Fruit fly (Drosophila melanogaster) whole organism, pupa: Measurements from ENCODE around the gene CG15725.

ENCODE experiments used
- CG10348 ChIP-seq: fragments of 200-800 bp; sonication (Bioruptor generic); IDR thresholded peaks from 2 replicates; pipeline ENCODE4 v1.3.6; 2022; ENCODE audit warnings: missing biosample characterization, missing genetic modification characterization
- CG12605 ChIP-seq: fragments of 200-800 bp; sonication (Bioruptor generic); IDR thresholded peaks from 2 replicates; pipeline ENCODE4 v1.3.6; 2022; ENCODE audit warnings: missing biosample characterization, missing genetic modification characterization
- CG13204 ChIP-seq: fragments of 200-800 bp; sonication (Bioruptor generic); optimal IDR thresholded peaks from 2 replicates; lab custom pipeline; 2018; ENCODE audit warnings: missing biosample characterization, mild to moderate bottlenecking, missing genetic modification characterization, moderate library complexity
- CG14655 ChIP-seq: fragments of 200-800 bp; sonication (Bioruptor generic); optimal IDR thresholded peaks from 3 replicates; lab custom pipeline; 2017; ENCODE audit warnings: mild to moderate bottlenecking, missing biosample characterization, missing genetic modification reagents, missing genetic modification characterization
- CG15710 ChIP-seq: fragments of 200-800 bp; sonication (Bioruptor generic); optimal IDR thresholded peaks from 2 replicates; lab custom pipeline; 2018; ENCODE audit warnings: missing biosample characterization, mild to moderate bottlenecking, missing genetic modification characterization, moderate library complexity
- CG17806 ChIP-seq: fragments of 200-800 bp; sonication (Bioruptor generic); optimal IDR thresholded peaks from 2 replicates; lab custom pipeline; 2018; ENCODE audit warnings: missing biosample characterization, mild to moderate bottlenecking, missing genetic modification characterization, moderate library complexity
- CG32121 ChIP-seq: fragments of 200-800 bp; sonication (Bioruptor generic); IDR thresholded peaks from 2 replicates; pipeline ENCODE4 v1.3.6; 2022; ENCODE audit warnings: missing biosample characterization, missing genetic modification characterization
- CG34367 ChIP-seq: fragments of 200-800 bp; sonication (Bioruptor generic); optimal IDR thresholded peaks from 2 replicates; lab custom pipeline; 2018; ENCODE audit warnings: missing biosample characterization, mild to moderate bottlenecking, missing genetic modification characterization
- CG4496 ChIP-seq: fragments of 200-800 bp; sonication (Bioruptor generic); IDR thresholded peaks from 3 replicates; pipeline ENCODE4 v1.3.6; 2022; ENCODE audit warnings: missing biosample characterization, missing genetic modification characterization
- CG8159 ChIP-seq: fragments of 200-800 bp; sonication (Bioruptor generic); optimal IDR thresholded peaks from 3 replicates; lab custom pipeline; 2018; ENCODE audit warnings: missing biosample characterization, mild to moderate bottlenecking, missing genetic modification characterization, moderate library complexity
- CG8301 ChIP-seq: fragments of 200-800 bp; sonication (Bioruptor generic); optimal IDR thresholded peaks from 2 replicates; lab custom pipeline; 2018; ENCODE audit warnings: missing biosample characterization, mild to moderate bottlenecking, missing genetic modification characterization
- CG9948 ChIP-seq: fragments of 200-800 bp; sonication (Bioruptor generic); optimal IDR thresholded peaks from 2 replicates; lab custom pipeline; 2018; ENCODE audit warnings: missing biosample characterization, mild to moderate bottlenecking, missing genetic modification characterization, moderate library complexity
- D1 ChIP-seq: fragments of 200-800 bp; sonication (Bioruptor generic); optimal IDR thresholded peaks from 2 replicates; lab custom pipeline; 2018; ENCODE audit warnings: missing biosample characterization, mild to moderate bottlenecking, missing genetic modification characterization, moderate library complexity
- EcR ChIP-seq: fragments of 200-800 bp; sonication (Bioruptor generic); optimal IDR thresholded peaks from 3 replicates; lab custom pipeline; 2019; ENCODE audit warnings: missing biosample characterization, missing genetic modification characterization, mild to moderate bottlenecking, moderate library complexity, missing genetic modification reagents
- Ets98B ChIP-seq: fragments of 200-800 bp; sonication (Bioruptor generic); IDR thresholded peaks from 2 replicates; pipeline ENCODE4 v1.3.6; 2022; ENCODE audit warnings: missing biosample characterization, missing genetic modification characterization
- Pif1A ChIP-seq: fragments of 200-800 bp; sonication (Bioruptor generic); optimal IDR thresholded peaks from 3 replicates; lab custom pipeline; 2016; ENCODE audit warnings: missing biosample characterization, missing genetic modification characterization
- Pif1B ChIP-seq: fragments of 200-800 bp; sonication (Bioruptor generic); optimal IDR thresholded peaks from 3 replicates; lab custom pipeline; 2016; ENCODE audit warnings: missing biosample characterization, missing genetic modification characterization
- Snoo ChIP-seq: fragments of 200-800 bp; sonication (Bioruptor generic); optimal IDR thresholded peaks from 3 replicates; lab custom pipeline; 2017; ENCODE audit warnings: missing biosample characterization, mild to moderate bottlenecking, missing genetic modification characterization, inconsistent platforms
- fd96Ca ChIP-seq: fragments of 200-800 bp; sonication (Bioruptor generic); IDR thresholded peaks from 3 replicates; pipeline ENCODE4 v1.3.6; 2022; ENCODE audit warnings: missing biosample characterization, missing genetic modification characterization
- gl ChIP-seq: fragments of 200-800 bp; sonication (Bioruptor generic); optimal IDR thresholded peaks from 2 replicates; lab custom pipeline; 2018; ENCODE audit warnings: missing biosample characterization, mild to moderate bottlenecking, missing genetic modification characterization
- rn ChIP-seq: fragments of 200-800 bp; sonication (Bioruptor generic); IDR thresholded peaks from 2 replicates; pipeline ENCODE4 v1.3.6; 2022; ENCODE audit warnings: missing biosample characterization, missing genetic modification characterization

The CG15725 gene

dm6 chrX:12708306-12708705, 2.7 kb downstream of the CG15725 start:
- TF ChIP-seq CG32121 (GFP tag; lab: Robert Waterston, UW), result no peak
- TF ChIP-seq CG8159 (tag; lab: Kevin White, UChicago), result no peak
- no peak for TF ChIP-seq CG17806 (tag; lab: Kevin White, UChicago)
- TF ChIP-seq CG15710 (tag; lab: Kevin White, UChicago), result no peak
- no peak for TF ChIP-seq gl
- no peak for TF ChIP-seq EcR
- no peak for TF ChIP-seq rn (GFP tag; lab: Robert Waterston, UW)
- TF ChIP-seq CG12605 (GFP tag; lab: Robert Waterston, UW), result no peak
- TF ChIP-seq Snoo (tag; lab: Kevin White, UChicago), result no peak
- TF ChIP-seq CG34367, result no peak
- TF ChIP-seq Pif1B (GFP tag; lab: Kevin White, UChicago), result no peak
- no peak for TF ChIP-seq Ets98B
- no peak for TF ChIP-seq CG8301
- TF ChIP-seq CG14655 (GFP tag; lab: Kevin White, UChicago), result no peak
- no peak for TF ChIP-seq CG10348 (GFP tag; lab: Robert Waterston, UW)
- TF ChIP-seq CG4496, result no peak
- no peak for TF ChIP-seq Pif1A (GFP tag; lab: Kevin White, UChicago)
- no peak for TF ChIP-seq CG13204
- no peak for TF ChIP-seq CG9948
- no peak for TF ChIP-seq D1

DNA sequence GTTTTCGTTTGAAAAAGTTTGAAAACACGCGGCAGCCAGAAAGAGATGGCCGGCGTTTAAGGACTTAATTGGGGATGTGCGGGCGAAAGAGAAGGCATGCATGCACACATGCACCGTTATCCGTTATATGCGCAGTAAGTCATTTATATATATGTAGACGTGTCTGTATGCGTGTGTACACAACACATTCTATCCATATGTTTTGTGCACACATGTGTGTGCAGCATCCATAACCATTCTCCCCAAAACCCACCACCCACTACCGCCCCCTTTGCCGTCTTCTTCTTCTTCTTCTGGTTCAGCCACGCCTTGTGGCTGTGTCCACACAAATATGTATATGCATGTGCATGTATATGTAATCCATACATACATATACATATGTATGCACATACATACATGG, 13.0 kb downstream of the CG15725 start:
- no peak for TF ChIP-seq CG8159 (tag; lab: Kevin White, UChicago)
- TF ChIP-seq fd96Ca (GFP tag; lab: Robert Waterston, UW), result no peak
- TF ChIP-seq CG17806 (tag; lab: Kevin White, UChicago), result no peak
- no peak for TF ChIP-seq CG34367
- TF ChIP-seq CG14655 (GFP tag; lab: Kevin White, UChicago), result no peak

DNA sequence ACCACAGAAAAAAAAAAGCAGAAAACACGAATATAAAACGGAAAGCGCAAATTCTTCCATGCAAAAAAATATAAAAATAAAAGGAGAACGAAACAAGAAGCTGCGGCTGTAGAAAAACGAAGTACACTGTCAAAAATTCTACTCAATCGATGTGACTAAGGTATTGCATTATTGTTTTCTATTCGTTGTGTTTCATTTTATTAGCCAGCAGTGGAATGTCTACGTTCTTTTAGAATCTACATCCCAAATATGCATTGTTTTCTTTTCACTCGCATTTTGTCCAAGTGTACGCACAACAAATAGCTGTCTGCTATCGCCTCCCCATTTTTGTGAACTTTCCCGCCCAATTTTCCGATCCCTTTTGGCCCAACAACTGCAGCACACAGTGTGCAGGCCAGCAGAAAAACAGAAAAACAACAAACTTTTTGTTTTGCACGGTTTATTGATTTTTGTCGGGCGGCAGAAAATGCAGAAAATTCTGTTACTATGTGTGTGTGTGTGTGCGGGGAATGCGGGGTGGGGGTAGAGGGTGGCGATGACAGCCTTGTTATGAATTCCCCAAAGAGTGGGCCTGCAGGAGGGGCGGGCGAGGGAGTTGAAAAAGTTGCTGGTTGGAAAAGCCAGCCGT, 13.6 kb downstream of the CG15725 start:
- peak; percentile 88 for TF ChIP-seq CG17806 (tag; lab: Kevin White, UChicago)
- peak; percentile 68 for TF ChIP-seq CG32121 (GFP tag; lab: Robert Waterston, UW)
- TF ChIP-seq CG15710 (tag; lab: Kevin White, UChicago), result peak; percentile 85
- peak; percentile 93 for TF ChIP-seq CG4496
- peak; percentile 90 for TF ChIP-seq fd96Ca (GFP tag; lab: Robert Waterston, UW)
- peak; percentile 80 for TF ChIP-seq gl
- TF ChIP-seq CG8159 (tag; lab: Kevin White, UChicago), result peak; percentile 89
- TF ChIP-seq Pif1A (GFP tag; lab: Kevin White, UChicago), result peak; percentile 87
- peak; percentile 57 for TF ChIP-seq CG13204
- no peak for TF ChIP-seq EcR
- TF ChIP-seq CG14655 (GFP tag; lab: Kevin White, UChicago), result peak; percentile 90
- peak; percentile 75 for TF ChIP-seq Ets98B
- peak; percentile 86 for TF ChIP-seq CG34367
- peak; percentile 37; the same call in 1 of the 2 replicates for TF ChIP-seq CG10348 (GFP tag; lab: Robert Waterston, UW)
- TF ChIP-seq rn (GFP tag; lab: Robert Waterston, UW), result peak; percentile 77
- peak; percentile 64 for TF ChIP-seq Snoo (tag; lab: Kevin White, UChicago)
- TF ChIP-seq CG8301, result peak; percentile 84
- TF ChIP-seq CG9948, result peak; percentile 85
- peak; percentile 76 for TF ChIP-seq CG12605 (GFP tag; lab: Robert Waterston, UW)
- peak; percentile 81 for TF ChIP-seq Pif1B (GFP tag; lab: Kevin White, UChicago)
- peak; percentile 71 for TF ChIP-seq D1

- TF ChIP-seq CG32121 (GFP tag; lab: Robert Waterston, UW) (no peak), EcR (peak; percentile 12)
Measured at dm6 chrX:12719940-12720355, 14.3 kb downstream of the CG15725 start.

DNA sequence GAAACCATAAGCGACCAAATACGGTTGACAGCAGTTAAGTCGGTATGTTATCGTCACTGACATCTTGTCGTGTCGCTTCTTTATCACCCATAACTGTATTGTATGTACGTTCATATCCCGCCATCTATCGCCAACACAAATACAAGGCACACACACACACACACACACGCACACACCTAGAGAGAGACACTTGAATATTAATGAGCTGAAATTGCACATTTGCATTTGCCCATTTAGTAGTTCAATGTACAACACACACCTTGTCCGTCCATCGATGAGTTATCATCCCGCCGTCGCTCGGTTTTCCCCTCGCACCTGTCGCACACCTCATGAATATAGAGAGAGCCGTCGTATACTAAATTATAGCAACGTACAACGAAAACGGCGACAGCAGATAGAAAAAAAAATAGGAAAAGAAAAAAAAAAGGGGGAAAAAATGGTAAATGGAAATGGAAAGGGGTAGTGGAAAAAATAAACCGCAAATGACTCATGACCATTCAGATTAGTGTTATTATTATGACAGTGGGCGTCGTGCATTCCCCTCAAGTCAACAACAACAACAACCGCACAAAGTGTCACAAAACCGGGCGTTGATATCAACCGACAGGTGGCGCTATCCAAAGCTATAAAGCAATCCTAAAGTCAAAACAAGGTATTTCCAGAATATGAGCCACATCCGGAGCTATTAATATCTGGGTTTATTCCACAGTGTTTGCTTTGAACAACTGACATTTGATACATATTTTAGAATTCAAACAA, 15.6 kb downstream of the CG15725 start:
- TF ChIP-seq CG14655 (GFP tag; lab: Kevin White, UChicago), result no peak
- peak; percentile 6; the same call in 1 of the 2 replicates for TF ChIP-seq Ets98B

- TF ChIP-seq CG13204, result no peak
- TF ChIP-seq CG34367, result no peak
- no peak for TF ChIP-seq gl
- TF ChIP-seq Ets98B, result no peak
- TF ChIP-seq Pif1B (GFP tag; lab: Kevin White, UChicago), result no peak
- no peak for TF ChIP-seq CG8301
- no peak for TF ChIP-seq CG10348 (GFP tag; lab: Robert Waterston, UW)
Measured at dm6 chrX:12722009-12722408, 16.4 kb downstream of the CG15725 start.

DNA sequence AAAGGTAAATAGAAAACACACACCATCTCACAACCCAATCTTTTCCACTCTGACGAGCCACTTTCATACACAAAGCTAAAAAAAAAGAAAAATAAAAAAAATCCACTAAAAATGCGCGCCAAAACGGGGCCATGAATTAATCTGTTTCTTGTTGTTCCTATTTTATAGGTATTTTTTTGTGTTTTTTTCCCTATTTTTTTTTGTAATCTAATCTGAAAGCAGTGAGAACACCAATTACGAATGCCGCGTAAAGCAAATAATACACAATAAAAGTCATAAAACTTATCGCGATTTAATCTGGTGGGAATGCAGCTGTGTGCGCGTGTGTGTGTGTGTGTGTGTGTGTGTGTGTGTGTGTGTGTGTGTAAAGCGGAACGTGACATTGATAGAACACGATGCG, 17.7 kb downstream of the CG15725 start:
- TF ChIP-seq Pif1B (GFP tag; lab: Kevin White, UChicago) (no peak), D1 (no peak), CG14655 (GFP tag; lab: Kevin White, UChicago) (peak; percentile 14), CG8301 (no peak), CG15710 (tag; lab: Kevin White, UChicago) (no peak), fd96Ca (GFP tag; lab: Robert Waterston, UW) (no peak), CG8159 (tag; lab: Kevin White, UChicago) (no peak), CG17806 (tag; lab: Kevin White, UChicago) (no peak), CG9948 (no peak), Snoo (tag; lab: Kevin White, UChicago) (no peak), rn (GFP tag; lab: Robert Waterston, UW) (no peak), EcR (no peak), CG4496 (0 out of 3 replicates have a peak, but pooled peaks have one; percentile 40), CG13204 (no peak), CG34367 (no peak), CG10348 (GFP tag; lab: Robert Waterston, UW) (no peak), CG12605 (GFP tag; lab: Robert Waterston, UW) (no peak), CG32121 (GFP tag; lab: Robert Waterston, UW) (peak; percentile 47; the same call in 1 of the 2 replicates), gl (no peak), Pif1A (GFP tag; lab: Kevin White, UChicago) (no peak), Ets98B (0 out of 2 replicates have a peak, but pooled peaks have one; percentile 8)
